Fruit fly (Drosophila melanogaster): ENCODE results near the gene Jhbp15.

Gene Jhbp15

dm6 chr3R:21022769-21023517 is 27.8 kb downstream of the Jhbp15 start:
- no peak for TF ChIP-seq Dfd (GFP tag; optimal IDR thresholded peaks at IDR 0.05)
- no peak for TF ChIP-seq Dif (GFP tag; optimal IDR thresholded peaks at IDR 0.05; ENCODE audit: partially characterized antibody)

dm6 chr3R:21019073-21019472 is 31.7 kb downstream of the Jhbp15 start:
- TF ChIP-seq lola (GFP tag; optimal IDR thresholded peaks at IDR 0.05), result no peak
- peak; percentile 27 for TF ChIP-seq brk (GFP tag; optimal IDR thresholded peaks at IDR 0.05)
- TF ChIP-seq foxo (GFP tag; optimal IDR thresholded peaks at IDR 0.05), result peak in 1 of 2 experiments; percentile 31
- peak; percentile 7 for TF ChIP-seq h (GFP tag; optimal IDR thresholded peaks at IDR 0.05)

- TF ChIP-seq Mio (GFP tag; optimal IDR thresholded peaks at IDR 0.05), result no peak
- TF ChIP-seq Jra (GFP tag; optimal IDR thresholded peaks at IDR 0.05), result no peak
- peak; percentile 30 for TF ChIP-seq CG9705 (GFP tag; optimal IDR thresholded peaks at IDR 0.05)
- peak; percentile 62 for TF ChIP-seq fru (GFP tag; optimal IDR thresholded peaks at IDR 0.05)
- TF ChIP-seq rgr (GFP tag; optimal IDR thresholded peaks at IDR 0.05), result peak; percentile 50
- peak; percentile 52 for TF ChIP-seq Hnf4 (GFP tag; optimal IDR thresholded peaks at IDR 0.05)
- TF ChIP-seq psq (GFP tag; optimal IDR thresholded peaks at IDR 0.05), result peak; percentile 9
- TF ChIP-seq foxo (GFP tag; optimal IDR thresholded peaks at IDR 0.05), result peak in 1 of 2 experiments; percentile 67
- TF ChIP-seq HLH106 (tag; optimal IDR thresholded peaks at IDR 0.05), result peak; percentile 42
- TF ChIP-seq Rel (GFP tag; optimal IDR thresholded peaks at IDR 0.05), result no peak
- TF ChIP-seq Rel (tag; optimal IDR thresholded peaks at IDR 0.05), result peak; percentile 17
- peak; percentile 59 for TF ChIP-seq h (GFP tag; optimal IDR thresholded peaks at IDR 0.05)
- peak; percentile 27 for TF ChIP-seq dmrt93B (GFP tag; optimal IDR thresholded peaks at IDR 0.05)
- no peak for TF ChIP-seq sage (GFP tag; optimal IDR thresholded peaks at IDR 0.05)
These were observed 33.2 kb downstream of the Jhbp15 start, which contains the start of gene Rlip for dm6 chr3R:21017464-21018080. Gene Rlip, plus strand, starts transcription at chr3R:21017684.

- no peak for TF ChIP-seq lola (GFP tag; optimal IDR thresholded peaks at IDR 0.05)
- no peak for TF ChIP-seq Rel (GFP tag; optimal IDR thresholded peaks at IDR 0.05)
- TF ChIP-seq Rel (tag; optimal IDR thresholded peaks at IDR 0.05), result peak; percentile 13
- no peak for TF ChIP-seq sage (GFP tag; optimal IDR thresholded peaks at IDR 0.05)
- TF ChIP-seq rgr (GFP tag; optimal IDR thresholded peaks at IDR 0.05), result no peak
- TF ChIP-seq brk (GFP tag; optimal IDR thresholded peaks at IDR 0.05), result no peak
- no peak for TF ChIP-seq Myc (optimal IDR thresholded peaks at IDR 0.05)
- TF ChIP-seq Hnf4 (GFP tag; optimal IDR thresholded peaks at IDR 0.05), result no peak
- peak; percentile 11 for TF ChIP-seq h (GFP tag; optimal IDR thresholded peaks at IDR 0.05)
- TF ChIP-seq HLH106 (tag; optimal IDR thresholded peaks at IDR 0.05), result no peak
- TF ChIP-seq dl (GFP tag; optimal IDR thresholded peaks at IDR 0.05; ENCODE audit: insufficient read depth in 1 of 2, partially characterized antibody in 2 of 2), result no peak
- TF ChIP-seq psq (GFP tag; optimal IDR thresholded peaks at IDR 0.05), result no peak
- no peak for TF ChIP-seq ey (GFP tag; optimal IDR thresholded peaks at IDR 0.05)
- no peak for TF ChIP-seq Vsx2 (GFP tag; optimal IDR thresholded peaks at IDR 0.05; ENCODE audit: partially characterized antibody)
- no peak for TF ChIP-seq Dfd (GFP tag; optimal IDR thresholded peaks at IDR 0.05)
- no peak for TF ChIP-seq woc (GFP tag; optimal IDR thresholded peaks at IDR 0.05)
- no peak for TF ChIP-seq Hr78 (GFP tag; optimal IDR thresholded peaks at IDR 0.05)
- no peak for TF ChIP-seq CG9705 (GFP tag; optimal IDR thresholded peaks at IDR 0.05)
- TF ChIP-seq pan (optimal IDR thresholded peaks at IDR 0.05), result no peak
- peak in 1 of 2 experiments; percentile 31 for TF ChIP-seq foxo (GFP tag; optimal IDR thresholded peaks at IDR 0.05)
- TF ChIP-seq dsf (GFP tag; optimal IDR thresholded peaks at IDR 0.05; ENCODE audit: borderline replicate concordance), result no peak
- no peak for TF ChIP-seq CG32264 (GFP tag; optimal IDR thresholded peaks at IDR 0.05)
- TF ChIP-seq Abd-B (GFP tag; optimal IDR thresholded peaks at IDR 0.05), result no peak
- TF ChIP-seq jim (GFP tag; optimal IDR thresholded peaks at IDR 0.05), result no peak
- no peak for TF ChIP-seq GATAd (GFP tag; optimal IDR thresholded peaks at IDR 0.05)
- no peak for TF ChIP-seq dmrt93B (GFP tag; optimal IDR thresholded peaks at IDR 0.05)
- TF ChIP-seq sv (GFP tag; optimal IDR thresholded peaks at IDR 0.05), result no peak
- no peak for TF ChIP-seq N (GFP tag; optimal IDR thresholded peaks at IDR 0.05)
- TF ChIP-seq tai (GFP tag; optimal IDR thresholded peaks at IDR 0.05), result no peak
- no peak for TF ChIP-seq Dif (GFP tag; optimal IDR thresholded peaks at IDR 0.05; ENCODE audit: partially characterized antibody)
- no peak for TF ChIP-seq fru (GFP tag; optimal IDR thresholded peaks at IDR 0.05)
- no peak for TF ChIP-seq CrebA (GFP tag; optimal IDR thresholded peaks at IDR 0.05; ENCODE audit: borderline replicate concordance)
- TF ChIP-seq Sp1 (GFP tag; optimal IDR thresholded peaks at IDR 0.05), result no peak
- TF ChIP-seq br (GFP tag; optimal IDR thresholded peaks at IDR 0.05), result peak; percentile 15
- TF ChIP-seq Hr83 (GFP tag; optimal IDR thresholded peaks at IDR 0.05; ENCODE audit: poor library complexity, severe bottlenecking), result peak; percentile 26
- peak; percentile 16 for TF ChIP-seq OdsH (GFP tag; optimal IDR thresholded peaks at IDR 0.05)
- no peak for TF ChIP-seq Mio (GFP tag; optimal IDR thresholded peaks at IDR 0.05)
- no peak for TF ChIP-seq Jra (GFP tag; optimal IDR thresholded peaks at IDR 0.05)
- TF ChIP-seq usp (GFP tag; optimal IDR thresholded peaks at IDR 0.05), result no peak
These were observed 35.1 kb downstream of the Jhbp15 start, which contains the start of gene CG5697 for dm6 chr3R:21015636-21016035. Gene CG5697, plus strand, starts transcription at chr3R:21015949.

Measured in whole organism, wandering third instar larva.